Worm (Caenorhabditis elegans) whole organism, young adult: Measurements from ENCODE around the gene aat-4.
A peak's percentile ranks its signal among the peaks of the same experiment; 100 is the strongest.

Source experiments
- B0035.1 ChIP-seq: sonication (generic microtip); optimal IDR thresholded peaks from 2 replicates; lab custom pipeline; 2016; ENCODE audit warnings: missing genetic modification characterization, mild to moderate bottlenecking, missing compliant biosample characterization, missing genotype, missing genetic modification reagents
- B0336.3 ChIP-seq: fragments of 200-800 bp; sonication (Bioruptor generic); IDR thresholded peaks from 2 replicates; pipeline ENCODE4 v1.3.6; 2022; ENCODE audit warnings: missing genetic modification characterization, missing compliant biosample characterization
- C17E4.6 ChIP-seq: fragments of 200-800 bp; sonication (Bioruptor generic); IDR thresholded peaks from 2 replicates; pipeline ENCODE4 v1.3.6; 2022; ENCODE audit warnings: missing genetic modification reagents, missing genetic modification characterization, missing compliant biosample characterization
- D2030.7 ChIP-seq: fragments of 200-800 bp; sonication (Bioruptor generic); IDR thresholded peaks from 2 replicates; pipeline ENCODE4 v1.3.6; 2022; ENCODE audit warnings: missing genetic modification reagents, missing genetic modification characterization, missing compliant biosample characterization
- F37B4.10 ChIP-seq: fragments of 200-800 bp; sonication (Bioruptor generic); IDR thresholded peaks from 2 replicates; pipeline ENCODE4 v1.3.6; 2022; ENCODE audit warnings: missing genetic modification characterization, missing compliant biosample characterization
- F39B2.1 ChIP-seq: fragments of 200-800 bp; sonication (Bioruptor generic); IDR thresholded peaks from 2 replicates; pipeline ENCODE4 v1.3.6; 2022; ENCODE audit warnings: missing genetic modification reagents, missing genetic modification characterization, missing compliant biosample characterization
- K11D2.4 ChIP-seq: fragments of 200-800 bp; sonication (Bioruptor generic); IDR thresholded peaks from 2 replicates; pipeline ENCODE4 v1.3.6; 2022; ENCODE audit warnings: missing genetic modification reagents, missing genetic modification characterization, missing compliant biosample characterization
- Y53F4B.3 ChIP-seq: fragments of 200-800 bp; sonication (Bioruptor generic); IDR thresholded peaks from 2 replicates; pipeline ENCODE4 v1.3.6; 2022; ENCODE audit warnings: missing genetic modification reagents, missing genetic modification characterization, missing compliant biosample characterization
- Y56A3A.18 ChIP-seq: fragments of 200-800 bp; sonication (Bioruptor generic); IDR thresholded peaks from 2 replicates; pipeline ENCODE4 v1.3.6; 2022; ENCODE audit warnings: missing genetic modification reagents, missing genetic modification characterization, missing compliant biosample characterization
- Y67H2A.10 ChIP-seq: fragments of 200-800 bp; sonication (Bioruptor generic); conservative IDR thresholded peaks from 2 replicates; pipeline ENCODE4 v1.3.6; 2022; ENCODE audit warnings: missing genetic modification reagents, missing genetic modification characterization, missing compliant biosample characterization
- Y79H2A.3 ChIP-seq: fragments of 200-800 bp; sonication (Bioruptor generic); conservative IDR thresholded peaks from 2 replicates; pipeline ENCODE4 v1.3.6; 2022; ENCODE audit warnings: missing genetic modification reagents, missing genetic modification characterization, missing compliant biosample characterization
- akir-1 ChIP-seq: fragments of 200-800 bp; sonication (Bioruptor generic); optimal IDR thresholded peaks from 2 replicates; lab custom pipeline; 2018; ENCODE audit warnings: mild to moderate bottlenecking, missing genetic modification characterization, moderate library complexity, missing compliant biosample characterization
- attf-3 ChIP-seq: fragments of 200-800 bp; sonication (Bioruptor generic); conservative IDR thresholded peaks from 2 replicates; pipeline ENCODE4 v1.3.6; 2022; ENCODE audit warnings: missing genetic modification reagents, missing genetic modification characterization, missing compliant biosample characterization
- attf-6 ChIP-seq: fragments of 200-800 bp; sonication (Bioruptor generic); IDR thresholded peaks from 2 replicates; pipeline ENCODE4 v1.3.6; 2022; ENCODE audit warnings: missing genetic modification reagents, missing genetic modification characterization, missing compliant biosample characterization
- ccch-3 ChIP-seq: fragments of 200-800 bp; sonication (Bioruptor generic); optimal IDR thresholded peaks from 2 replicates; lab custom pipeline; 2018; ENCODE audit warnings: mild to moderate bottlenecking, missing genetic modification characterization, missing compliant biosample characterization
- cebp-2 ChIP-seq: fragments of 200-800 bp; sonication (Bioruptor generic); IDR thresholded peaks from 2 replicates; pipeline ENCODE4 v1.3.6; 2022; ENCODE audit warnings: missing genetic modification characterization, missing compliant biosample characterization
- ceh-79 ChIP-seq: sonication (generic microtip); optimal IDR thresholded peaks from 2 replicates; lab custom pipeline; 2017; ENCODE audit warnings: mild to moderate bottlenecking, missing genetic modification characterization, missing compliant biosample characterization
- ceh-91 ChIP-seq: fragments of 200-800 bp; sonication (Bioruptor generic); IDR thresholded peaks from 2 replicates; pipeline ENCODE4 v1.3.6; 2022; ENCODE audit warnings: missing genetic modification reagents, missing genetic modification characterization, missing compliant biosample characterization
- die-1 ChIP-seq: sonication (generic microtip); optimal IDR thresholded peaks from 2 replicates; lab custom pipeline; 2016; ENCODE audit warnings: missing genotype, mild to moderate bottlenecking, missing genetic modification characterization, missing compliant biosample characterization
- dpff-1 ChIP-seq: sonication (generic microtip); optimal IDR thresholded peaks from 2 replicates; lab custom pipeline; 2017; ENCODE audit warnings: mild to moderate bottlenecking, missing genetic modification characterization, missing compliant biosample characterization
- ekl-4 ChIP-seq: fragments of 200-800 bp; sonication (Bioruptor generic); IDR thresholded peaks from 2 replicates; pipeline ENCODE4 v1.3.6; 2022; ENCODE audit warnings: missing genetic modification reagents, missing genetic modification characterization, missing compliant biosample characterization
- him-1 ChIP-seq: sonication (generic microtip); optimal IDR thresholded peaks from 2 replicates; lab custom pipeline; 2016; ENCODE audit warnings: missing genotype, missing genetic modification reagents, missing genetic modification characterization, missing compliant biosample characterization
- hlh-12 ChIP-seq: sonication (generic microtip); optimal IDR thresholded peaks from 2 replicates; lab custom pipeline; 2016; ENCODE audit warnings: missing genetic modification characterization, missing compliant biosample characterization
- hmg-20 ChIP-seq: fragments of 200-800 bp; sonication (Bioruptor generic); IDR thresholded peaks from 2 replicates; pipeline ENCODE4 v1.3.6; 2022; ENCODE audit warnings: missing genetic modification reagents, missing genetic modification characterization, missing compliant biosample characterization
- lin-35 ChIP-seq, 3 experiments: fragments of 150-350 bp in 2 of 3; sonication (generic microtip) in 1 of 3; optimal IDR thresholded peaks; 2 replicates each; lab custom pipeline; 2014 to 2018; ENCODE audit warnings: missing biosample characterization in 3 of 3, missing genetic modification characterization in 3 of 3, missing genetic modification reagents in 3 of 3
- lsy-27 ChIP-seq: sonication (generic microtip); optimal IDR thresholded peaks from 2 replicates; lab custom pipeline; 2017; ENCODE audit warnings: missing genetic modification characterization, mild to moderate bottlenecking, missing compliant biosample characterization, antibody characterized with exemption, missing genotype, borderline replicate concordance; ENCODE audit not compliant: insufficient read depth
- madf-10 ChIP-seq: sonication (generic microtip); optimal IDR thresholded peaks from 2 replicates; lab custom pipeline; 2016; ENCODE audit warnings: mild to moderate bottlenecking, missing genetic modification characterization, missing compliant biosample characterization
- madf-3 ChIP-seq: fragments of 200-800 bp; sonication (Bioruptor generic); IDR thresholded peaks from 2 replicates; pipeline ENCODE4 v1.3.6; 2022; ENCODE audit warnings: missing genetic modification reagents, missing genetic modification characterization, missing compliant biosample characterization
- madf-6 ChIP-seq: fragments of 200-800 bp; sonication (Bioruptor generic); IDR thresholded peaks from 2 replicates; pipeline ENCODE4 v1.3.6; 2022; ENCODE audit warnings: missing genetic modification reagents, missing genetic modification characterization, missing compliant biosample characterization
- mel-28 ChIP-seq: sonication (generic microtip); optimal IDR thresholded peaks from 2 replicates; lab custom pipeline; 2016; ENCODE audit warnings: borderline replicate concordance, mild to moderate bottlenecking, missing genetic modification characterization, missing compliant biosample characterization
- mes-4 ChIP-seq: sonication (generic microtip); optimal IDR thresholded peaks from 2 replicates; lab custom pipeline; 2016; ENCODE audit warnings: missing genotype, missing genetic modification characterization, missing compliant biosample characterization
- mxl-1 ChIP-seq: sonication (generic microtip); optimal IDR thresholded peaks from 2 replicates; lab custom pipeline; 2016; ENCODE audit warnings: missing genetic modification characterization, missing compliant biosample characterization
- nfya-1 ChIP-seq: sonication (generic microtip); optimal IDR thresholded peaks from 2 replicates; lab custom pipeline; 2017; ENCODE audit warnings: antibody characterized with exemption, missing compliant biosample characterization, missing genetic modification characterization, borderline replicate concordance; ENCODE audit not compliant: insufficient read depth
- nhr-179 ChIP-seq: sonication (generic microtip); optimal IDR thresholded peaks from 2 replicates; lab custom pipeline; 2016; ENCODE audit warnings: mild to moderate bottlenecking, missing genetic modification characterization, missing compliant biosample characterization
- nhr-27 ChIP-seq: fragments of 200-800 bp; sonication (Bioruptor generic); optimal IDR thresholded peaks from 2 replicates; lab custom pipeline; 2018; ENCODE audit warnings: mild to moderate bottlenecking, missing genetic modification characterization, moderate library complexity, missing compliant biosample characterization
- nhr-80 ChIP-seq: sonication (generic microtip); optimal IDR thresholded peaks from 2 replicates; lab custom pipeline; 2016; ENCODE audit warnings: missing genetic modification characterization, missing compliant biosample characterization
- pbrm-1 ChIP-seq: fragments of 200-800 bp; sonication (Bioruptor generic); IDR thresholded peaks from 2 replicates; pipeline ENCODE4 v1.3.6; 2022; ENCODE audit warnings: missing genetic modification reagents, missing genetic modification characterization, missing compliant biosample characterization
- rcor-1 ChIP-seq: fragments of 200-800 bp; sonication (Bioruptor generic); IDR thresholded peaks from 2 replicates; pipeline ENCODE4 v1.3.6; 2022; ENCODE audit warnings: missing genetic modification reagents, missing genetic modification characterization, missing compliant biosample characterization
- repo-1 ChIP-seq: sonication (generic microtip); optimal IDR thresholded peaks from 2 replicates; lab custom pipeline; 2017; ENCODE audit warnings: mild to moderate bottlenecking, missing genetic modification characterization, missing compliant biosample characterization
- sea-2 ChIP-seq: fragments of 200-800 bp; sonication (Bioruptor generic); IDR thresholded peaks from 2 replicates; pipeline ENCODE4 v1.3.6; 2022; ENCODE audit warnings: missing genetic modification characterization, missing compliant biosample characterization
- snpc-1.1 ChIP-seq: sonication (generic microtip); optimal IDR thresholded peaks from 2 replicates; lab custom pipeline; 2017; ENCODE audit warnings: missing genetic modification characterization, mild to moderate bottlenecking, missing compliant biosample characterization, antibody characterized with exemption, moderate library complexity, missing genotype, missing genetic modification reagents; ENCODE audit not compliant: insufficient read depth
- snpc-4 ChIP-seq, 5 experiments: fragments of 150-350 bp in 1 of 5; sonication (generic microtip) in 4 of 5; optimal IDR thresholded peaks; 2 replicates each; lab custom pipeline; 2014 to 2018; ENCODE audit warnings: missing genetic modification characterization in 5 of 5, missing biosample characterization in 3 of 5, antibody characterized with exemption in 2 of 5, mild to moderate bottlenecking in 2 of 5, missing compliant biosample characterization in 2 of 5, missing genotype in 2 of 5, moderate library complexity in 2 of 5, missing genetic modification reagents in 1 of 5
- tbp1 ChIP-seq: fragments of 200-800 bp; sonication (Bioruptor generic); optimal IDR thresholded peaks from 2 replicates; lab custom pipeline; 2018; ENCODE audit warnings: mild to moderate bottlenecking, missing genetic modification characterization, missing compliant biosample characterization
- tbx-9 ChIP-seq: sonication (generic microtip); optimal IDR thresholded peaks from 2 replicates; lab custom pipeline; 2016; ENCODE audit warnings: borderline replicate concordance, missing genetic modification characterization, inconsistent platforms, missing compliant biosample characterization
- tlf-1 ChIP-seq: fragments of 200-800 bp; sonication (Bioruptor generic); optimal IDR thresholded peaks from 2 replicates; lab custom pipeline; 2018; ENCODE audit warnings: mild to moderate bottlenecking, missing genetic modification characterization, missing compliant biosample characterization
- unc-62 ChIP-seq: fragments of 150-350 bp; optimal IDR thresholded peaks from 2 replicates; lab custom pipeline; 2014; ENCODE audit warnings: missing biosample characterization, missing genetic modification reagents, missing genetic modification characterization
- ztf-18 ChIP-seq: sonication (generic microtip); optimal IDR thresholded peaks from 2 replicates; lab custom pipeline; 2016; ENCODE audit warnings: missing genotype, mild to moderate bottlenecking, missing genetic modification characterization, missing compliant biosample characterization
- ztf-22 ChIP-seq: fragments of 200-800 bp; sonication (Bioruptor generic); optimal IDR thresholded peaks from 2 replicates; lab custom pipeline; 2018; ENCODE audit warnings: mild to moderate bottlenecking, missing genetic modification characterization, moderate library complexity, missing compliant biosample characterization

Gene aat-4

DNA sequence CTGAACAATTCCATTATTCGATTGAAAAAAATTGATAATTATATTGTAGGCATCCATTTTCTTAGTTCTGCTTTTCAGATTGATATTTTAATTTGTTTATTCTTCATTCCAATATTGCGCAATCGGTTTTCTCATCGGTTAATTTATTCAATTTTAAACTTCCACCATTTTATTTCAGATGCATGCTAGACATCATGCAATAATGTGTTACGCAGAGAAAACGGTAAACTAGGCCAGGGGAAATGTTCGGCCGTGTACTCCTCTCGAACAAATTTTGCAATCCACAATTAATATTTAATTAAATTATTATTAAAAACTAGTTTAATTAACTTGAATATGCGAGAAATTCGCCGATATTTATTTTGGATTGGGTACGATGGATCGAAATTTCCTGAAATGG is 46.1 kb upstream of the aat-4 start, which contains the start of gene Y73B6BL.29:
Y73B6BL.29 (plus strand) TSS at position 263 of the 400 bp plus-strand sequence.
- TF ChIP-seq B0336.3 (GFP tag; lab: Robert Waterston, UW) (0 out of 2 replicates have a peak, but pooled peaks have one; percentile 35), F37B4.10 (no peak), die-1 (tag; lab: Kevin White, UChicago) (no peak), hmg-20 (GFP tag; lab: Robert Waterston, UW) (peak; percentile 80), rcor-1 (GFP tag; lab: Robert Waterston, UW) (peak; percentile 83), nfya-1 (tag; lab: Kevin White, UChicago) (no peak), sea-2 (GFP tag; lab: Robert Waterston, UW) (0 out of 2 replicates have a peak, but pooled peaks have one; percentile 58), nhr-80 (tag; lab: Kevin White, UChicago) (no peak), Y53F4B.3 (no peak), mes-4 (tag; lab: Kevin White, UChicago) (no peak), D2030.7 (peak; percentile 63; the same call in 1 of the 2 replicates), akir-1 (GFP tag; lab: Kevin White, UChicago) (peak; percentile 80), Y56A3A.18 (GFP tag; lab: Robert Waterston, UW) (no peak), nhr-179 (tag; lab: Kevin White, UChicago) (no peak), B0035.1 (peak; percentile 78), F39B2.1 (GFP tag; lab: Robert Waterston, UW) (peak; percentile 58; the same call in 1 of the 2 replicates), ccch-3 (GFP tag; lab: Kevin White, UChicago) (peak; percentile 58), nhr-27 (no peak), him-1 (peak; percentile 45), dpff-1 (tag; lab: Kevin White, UChicago) (no peak), K11D2.4 (peak; percentile 55; the same call in 1 of the 2 replicates), madf-10 (peak; percentile 72), lin-35 (GFP tag; optimal IDR thresholded peaks at IDR 0.05; lab: Kevin White, UChicago) (peak in 2 of 3 experiments; percentile 69 to 95), repo-1 (tag; lab: Kevin White, UChicago) (peak; percentile 35), madf-3 (peak; percentile 82), lsy-27 (no peak), mel-28 (tag; lab: Kevin White, UChicago) (no peak), tbx-9 (no peak), tlf-1 (GFP tag; lab: Kevin White, UChicago) (peak; percentile 69), ceh-79 (tag; lab: Kevin White, UChicago) (no peak), pbrm-1 (GFP tag; lab: Robert Waterston, UW) (peak; percentile 53; the same call in 1 of the 2 replicates), madf-6 (GFP tag; lab: Robert Waterston, UW) (peak; percentile 69), unc-62 (GFP tag; lab: Kevin White, UChicago) (no peak), ztf-18 (peak; percentile 49), attf-6 (GFP tag; lab: Robert Waterston, UW) (peak; percentile 65), snpc-4 (GFP tag; optimal IDR thresholded peaks at IDR 0.05; lab: Kevin White, UChicago) (peak; percentile 74), snpc-4 (tag; optimal IDR thresholded peaks at IDR 0.05; lab: Kevin White, UChicago) (peak; percentile 54 to 87 (median 78)), ekl-4 (peak; percentile 85), tbp1 (GFP tag; lab: Kevin White, UChicago) (peak; percentile 70), C17E4.6 (no peak), snpc-1.1 (tag; lab: Kevin White, UChicago) (peak; percentile 74), Y79H2A.3 (GFP tag; lab: Robert Waterston, UW) (no peak), ceh-91 (GFP tag; lab: Robert Waterston, UW) (peak; percentile 64; the same call in 1 of the 2 replicates), attf-3 (GFP tag; lab: Robert Waterston, UW) (peak; percentile 53), mxl-1 (tag; lab: Kevin White, UChicago) (no peak), Y67H2A.10 (no peak), cebp-2 (GFP tag; lab: Robert Waterston, UW) (no peak), ztf-22 (GFP tag; lab: Kevin White, UChicago) (no peak), hlh-12 (tag; lab: Kevin White, UChicago) (no peak)
